Worm (Caenorhabditis elegans) whole organism, L4 larva: ENCODE data around the gene R10D12.1.
A peak's percentile ranks its signal among the peaks of the same experiment; 100 is the strongest.

ENCODE experiments used
- D1046.2 ChIP-seq: fragments of 200-800 bp; sonication (Bioruptor generic); IDR thresholded peaks from 2 replicates; pipeline ENCODE4 v1.3.6; 2022; ENCODE audit warnings: missing genetic modification characterization, missing compliant biosample characterization
- F10B5.3 ChIP-seq: sonication (generic microtip); optimal IDR thresholded peaks from 2 replicates; lab custom pipeline; 2016; ENCODE audit warnings: mild to moderate bottlenecking, missing genetic modification characterization, missing compliant biosample characterization
- F49E8.2 ChIP-seq: sonication (generic microtip); optimal IDR thresholded peaks from 2 replicates; lab custom pipeline; 2016; ENCODE audit warnings: missing compliant biosample characterization, mild to moderate bottlenecking, missing genetic modification characterization, borderline replicate concordance
- T20F7.1 ChIP-seq: fragments of 200-800 bp; sonication (Bioruptor generic); optimal IDR thresholded peaks from 2 replicates; lab custom pipeline; 2018; ENCODE audit warnings: mild to moderate bottlenecking, missing genetic modification characterization, missing compliant biosample characterization
- aha-1 ChIP-seq: fragments of 150-350 bp; peaks from one replicate; lab custom pipeline; 2014; ENCODE audit warnings: missing biosample characterization, missing genetic modification characterization
- ceh-44 ChIP-seq: fragments of 200-800 bp; sonication (Bioruptor generic); IDR thresholded peaks from 2 replicates; pipeline ENCODE4 v1.3.6; 2022; ENCODE audit warnings: missing genetic modification reagents, missing genetic modification characterization, missing compliant biosample characterization
- ceh-82 ChIP-seq: sonication (generic microtip); optimal IDR thresholded peaks from 2 replicates; lab custom pipeline; 2017; ENCODE audit warnings: missing biosample characterization, missing genetic modification characterization
- ces-1 ChIP-seq: fragments of 150-350 bp; sonication (generic microtip); optimal IDR thresholded peaks from 4 replicates; lab custom pipeline; 2014; ENCODE audit warnings: missing biosample characterization, missing genetic modification reagents, missing genetic modification characterization
- cey-2 ChIP-seq: sonication (generic microtip); optimal IDR thresholded peaks from 3 replicates; lab custom pipeline; 2017; ENCODE audit warnings: missing genetic modification characterization, mild to moderate bottlenecking, missing compliant biosample characterization, antibody characterized with exemption, borderline replicate concordance; ENCODE audit not compliant: insufficient read depth
- ctbp-1 ChIP-seq: fragments of 200-800 bp; sonication (Bioruptor generic); IDR thresholded peaks from 2 replicates; pipeline ENCODE4 v1.3.6; 2022; ENCODE audit warnings: missing genetic modification reagents, missing genetic modification characterization, missing compliant biosample characterization
- daf-16 ChIP-seq, 3 experiments: sonication (generic microtip); optimal IDR thresholded peaks; 2 replicates each; lab custom pipeline; 2016 to 2017; ENCODE audit warnings: missing genetic modification characterization in 3 of 3, missing genetic modification reagents in 3 of 3, mild to moderate bottlenecking in 2 of 3, missing compliant biosample characterization in 2 of 3, missing biosample characterization in 1 of 3, moderate library complexity in 1 of 3
- dmd-6 ChIP-seq: fragments of 200-800 bp; sonication (Bioruptor generic); IDR thresholded peaks from 2 replicates; pipeline ENCODE4 v1.3.6; 2022; ENCODE audit warnings: missing genetic modification reagents, missing genetic modification characterization, missing compliant biosample characterization
- duxl-1 ChIP-seq: sonication (generic microtip); optimal IDR thresholded peaks from 2 replicates; lab custom pipeline; 2016; ENCODE audit warnings: mild to moderate bottlenecking, missing genetic modification characterization, moderate library complexity, missing compliant biosample characterization; ENCODE audit not compliant: poor library complexity
- dve-1 ChIP-seq: sonication (generic microtip); optimal IDR thresholded peaks from 2 replicates; lab custom pipeline; 2017; ENCODE audit warnings: antibody characterized with exemption, mild to moderate bottlenecking, missing genetic modification characterization, missing compliant biosample characterization; ENCODE audit not compliant: insufficient read depth
- egl-43 ChIP-seq: fragments of 200-800 bp; sonication (Bioruptor generic); IDR thresholded peaks from 2 replicates; pipeline ENCODE4 v1.3.6; 2022; ENCODE audit warnings: missing genetic modification reagents, missing genetic modification characterization, missing compliant biosample characterization
- gei-8 ChIP-seq: fragments of 200-800 bp; sonication (Bioruptor generic); optimal IDR thresholded peaks from 2 replicates; lab custom pipeline; 2018; ENCODE audit warnings: mild to moderate bottlenecking, missing genetic modification characterization, missing compliant biosample characterization
- hif-1 ChIP-seq, 2 experiments: sonication (generic microtip); optimal IDR thresholded peaks; 2 replicates each; lab custom pipeline; 2016 to 2017; ENCODE audit warnings: missing compliant biosample characterization in 2 of 2, missing genetic modification characterization in 2 of 2, missing genetic modification reagents in 2 of 2, missing genotype in 2 of 2, mild to moderate bottlenecking in 1 of 2
- hlh-11 ChIP-seq: fragments of 200-800 bp; sonication (Bioruptor generic); optimal IDR thresholded peaks from 2 replicates; lab custom pipeline; 2018; ENCODE audit warnings: mild to moderate bottlenecking, missing genetic modification characterization, missing compliant biosample characterization
- hlh-30 ChIP-seq: sonication (generic microtip); optimal IDR thresholded peaks from 2 replicates; lab custom pipeline; 2017; ENCODE audit warnings: antibody characterized with exemption, mild to moderate bottlenecking, missing genetic modification characterization, missing compliant biosample characterization; ENCODE audit not compliant: insufficient read depth
- hmg-1.1 ChIP-seq: fragments of 200-800 bp; sonication (Bioruptor generic); IDR thresholded peaks from 2 replicates; pipeline ENCODE4 v1.3.6; 2022; ENCODE audit warnings: missing genetic modification reagents, missing genetic modification characterization, missing compliant biosample characterization
- lin-1 ChIP-seq: fragments of 200-800 bp; sonication (Bioruptor generic); IDR thresholded peaks from 2 replicates; pipeline ENCODE4 v1.3.6; 2022; ENCODE audit warnings: missing genetic modification reagents, missing genetic modification characterization, missing compliant biosample characterization
- lsy-2 ChIP-seq, 2 experiments: fragments of 150-350 bp in 1 of 2; sonication (generic microtip) in 1 of 2; optimal IDR thresholded peaks; 2 replicates each; lab custom pipeline; 2014 to 2017; ENCODE audit warnings: missing biosample characterization in 2 of 2, missing genetic modification characterization in 2 of 2
- madf-5 ChIP-seq, 2 experiments: fragments of 200-800 bp; sonication (Bioruptor generic); IDR thresholded peaks; 2 replicates each; pipeline ENCODE4 v1.3.6; 2022; ENCODE audit warnings: missing compliant biosample characterization in 2 of 2, missing genetic modification characterization in 2 of 2
- mdl-1 ChIP-seq, 2 experiments: fragments of 150-350 bp in 1 of 2; sonication (generic microtip) in 1 of 2; optimal IDR thresholded peaks; 2 replicates each; lab custom pipeline; 2014 to 2017; ENCODE audit warnings: missing biosample characterization in 2 of 2, missing genetic modification characterization in 2 of 2
- nhr-102 ChIP-seq: sonication (generic microtip); optimal IDR thresholded peaks from 2 replicates; lab custom pipeline; 2016; ENCODE audit warnings: mild to moderate bottlenecking, missing genetic modification characterization, moderate library complexity, missing compliant biosample characterization
- nhr-11 ChIP-seq: fragments of 150-350 bp; optimal IDR thresholded peaks from 2 replicates; lab custom pipeline; 2014; ENCODE audit warnings: missing biosample characterization, missing genetic modification characterization
- nhr-28 ChIP-seq: fragments of 150-350 bp; optimal IDR thresholded peaks from 2 replicates; lab custom pipeline; 2014; ENCODE audit warnings: missing biosample characterization, missing genetic modification characterization
- nhr-42 ChIP-seq: fragments of 200-800 bp; sonication (Bioruptor generic); IDR thresholded peaks from 2 replicates; pipeline ENCODE4 v1.3.6; 2022; ENCODE audit warnings: missing genetic modification characterization, missing compliant biosample characterization
- nhr-48 ChIP-seq: sonication (generic microtip); optimal IDR thresholded peaks from 2 replicates; lab custom pipeline; 2016; ENCODE audit warnings: mild to moderate bottlenecking, missing genetic modification characterization, missing compliant biosample characterization
- nhr-6 ChIP-seq: fragments of 150-350 bp; optimal IDR thresholded peaks from 2 replicates; lab custom pipeline; 2014; ENCODE audit warnings: missing biosample characterization, missing genetic modification characterization
- nhr-76 ChIP-seq: fragments of 150-350 bp; optimal IDR thresholded peaks from 2 replicates; lab custom pipeline; 2014; ENCODE audit warnings: missing biosample characterization, missing genetic modification characterization
- nhr-77 ChIP-seq: fragments of 150-350 bp; optimal IDR thresholded peaks from 2 replicates; lab custom pipeline; 2014; ENCODE audit warnings: missing biosample characterization, missing genetic modification characterization
- pha-4 ChIP-seq, 2 experiments: fragments of 150-350 bp in 1 of 2; fragments of 200-800 bp in 1 of 2; sonication (Bioruptor generic) in 1 of 2; IDR thresholded peaks in 1 of 2; optimal IDR thresholded peaks in 1 of 2; 2 replicates each; pipeline versions ENCODE4 v1.3.6 to Lab custom; 2014 to 2022; ENCODE audit warnings: missing genetic modification characterization in 2 of 2, missing genetic modification reagents in 2 of 2, missing biosample characterization in 1 of 2, missing compliant biosample characterization in 1 of 2
- php-3 ChIP-seq: fragments of 200-800 bp; sonication (Bioruptor generic); IDR thresholded peaks from 2 replicates; pipeline ENCODE4 v1.3.6; 2022; ENCODE audit warnings: missing genetic modification reagents, missing genetic modification characterization, missing compliant biosample characterization
- pqm-1 ChIP-seq: sonication (generic microtip); optimal IDR thresholded peaks from 2 replicates; lab custom pipeline; 2017; ENCODE audit warnings: missing biosample characterization, missing genetic modification characterization
- rbr-2 ChIP-seq: sonication (generic microtip); optimal IDR thresholded peaks from 2 replicates; lab custom pipeline; 2016; ENCODE audit warnings: missing genotype, missing genetic modification characterization, missing compliant biosample characterization
- saeg-2 ChIP-seq: fragments of 200-800 bp; sonication (Bioruptor generic); IDR thresholded peaks from 2 replicates; pipeline ENCODE4 v1.3.6; 2022; ENCODE audit warnings: missing genetic modification reagents, missing genetic modification characterization, missing compliant biosample characterization
- skn-1 ChIP-seq: fragments of 150-350 bp; optimal IDR thresholded peaks from 2 replicates; lab custom pipeline; 2014; ENCODE audit warnings: missing biosample characterization, missing genetic modification characterization
- spr-3 ChIP-seq: fragments of 200-800 bp; sonication (Bioruptor generic); optimal IDR thresholded peaks from 2 replicates; lab custom pipeline; 2018; ENCODE audit warnings: mild to moderate bottlenecking, missing genetic modification characterization, missing compliant biosample characterization
- tra-1 ChIP-seq: fragments of 200-800 bp; sonication (Bioruptor generic); IDR thresholded peaks from 2 replicates; pipeline ENCODE4 v1.3.6; 2022; ENCODE audit warnings: missing genetic modification reagents, missing genetic modification characterization, missing compliant biosample characterization
- ztf-7 ChIP-seq: fragments of 150-350 bp; optimal IDR thresholded peaks from 2 replicates; lab custom pipeline; 2014; ENCODE audit warnings: missing biosample characterization, missing genetic modification characterization

R10D12.1 gene

DNA sequence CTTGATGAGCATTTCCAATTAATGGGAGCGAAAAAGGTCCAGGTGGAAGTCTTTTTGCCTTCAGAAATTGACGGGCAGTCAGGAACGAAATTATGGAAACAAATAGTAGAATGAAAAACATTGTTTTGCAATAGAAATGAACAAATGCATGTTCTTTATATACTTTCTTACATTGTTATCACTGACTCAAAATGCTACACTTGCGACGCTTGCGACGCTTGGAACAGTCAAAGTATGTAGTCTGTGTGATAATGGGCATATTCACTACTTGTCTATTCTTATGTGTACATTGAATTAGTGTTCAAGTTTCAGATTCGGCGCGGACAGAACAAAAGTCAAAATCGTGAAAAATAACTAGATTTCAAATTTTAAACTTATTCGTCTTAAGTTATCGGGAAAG lies 36.1 kb downstream of the R10D12.1 start, which contains the start of gene cyp-35C1 (continued):
- TF ChIP-seq ces-1 (no peak), nhr-6 (tag; lab: Kevin White, UChicago) (no peak)
- TF ChIP-seq, all 104 proteins: peak for 9

- TF ChIP-seq php-3 (peak; percentile 86), hif-1 (tag; optimal IDR thresholded peaks at IDR 0.05; lab: Kevin White, UChicago) (no peak), dmd-6 (peak; percentile 87), nhr-28 (tag; lab: Kevin White, UChicago) (peak; percentile 65), dve-1 (peak; percentile 53), pqm-1 (tag; lab: Kevin White, UChicago) (peak; percentile 88), nhr-6 (tag; lab: Kevin White, UChicago) (peak; percentile 12), hlh-11 (tag; lab: Kevin White, UChicago) (peak; percentile 62), madf-5 (GFP tag; IDR thresholded peaks at IDR 0.05; lab: Robert Waterston, UW) (no peak), tra-1 (GFP tag; lab: Robert Waterston, UW) (0 out of 2 replicates have a peak, but pooled peaks have one; percentile 10), lin-1 (peak; percentile 80), aha-1 (tag; lab: Kevin White, UChicago) (peak; percentile 75), duxl-1 (tag; lab: Kevin White, UChicago) (peak; percentile 6), nhr-77 (tag; lab: Kevin White, UChicago) (peak; percentile 61), nhr-76 (tag; lab: Kevin White, UChicago) (no peak)
- TF ChIP-seq, all 104 proteins: peak for 12
These were observed 40.9 kb downstream of the R10D12.1 start for ce11 chrV:13893583-13893982.

DNA sequence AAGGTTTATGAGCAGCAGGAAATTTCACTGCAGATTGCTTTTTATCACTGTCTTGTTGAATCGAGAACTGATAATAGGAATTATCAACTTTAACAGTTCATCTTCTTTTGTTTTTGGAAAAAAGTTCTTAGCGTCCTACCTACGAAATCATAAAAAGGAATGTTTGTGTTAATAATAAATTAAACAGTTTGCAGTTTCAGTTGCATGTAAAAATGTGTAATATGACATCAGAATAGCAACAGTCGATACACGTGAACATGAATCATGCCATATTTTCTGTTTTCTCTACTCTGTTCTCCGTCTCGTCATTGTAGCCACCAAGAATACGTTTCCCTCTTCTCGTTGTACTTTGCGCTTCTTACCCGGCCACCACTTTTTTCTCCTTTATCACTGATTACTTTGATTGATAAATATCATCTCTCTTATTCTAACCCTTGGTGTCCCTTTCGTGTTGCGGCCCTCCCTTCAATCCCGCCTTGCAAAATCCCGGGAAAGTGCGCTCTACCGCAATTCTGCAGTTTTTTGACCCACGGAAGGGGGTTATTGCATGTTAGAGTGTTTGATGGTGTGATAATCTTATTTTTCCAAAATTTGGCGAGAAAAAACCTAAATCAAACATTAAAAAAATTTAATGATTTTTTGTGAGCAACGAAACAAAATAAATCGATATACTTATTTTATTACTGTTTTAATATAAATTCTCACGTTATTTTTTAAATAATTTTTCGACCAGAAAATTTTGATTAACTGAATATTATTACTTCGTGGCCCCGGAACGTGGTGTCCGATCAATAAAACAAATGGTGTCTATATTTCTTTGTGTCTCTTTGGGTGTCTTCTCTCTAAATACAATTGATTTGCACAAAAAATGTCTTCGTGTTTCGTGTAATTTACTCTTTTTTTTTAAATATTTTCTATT lies 41.7 kb downstream of the R10D12.1 start, which contains the start of gene sptl-3:
Gene sptl-3, plus strand, starts transcription at position 869 of the 919 bp plus-strand sequence.
- TF ChIP-seq gei-8 (GFP tag; lab: Kevin White, UChicago) (peak; percentile 38), ceh-44 (no peak), nhr-28 (tag; lab: Kevin White, UChicago) (peak; percentile 93), dmd-6 (peak; percentile 73), aha-1 (tag; lab: Kevin White, UChicago) (peak; percentile 92), D1046.2 (GFP tag; lab: Robert Waterston, UW) (no peak), ctbp-1 (GFP tag; lab: Robert Waterston, UW) (0 out of 2 replicates have a peak, but pooled peaks have one; percentile 30), F49E8.2 (tag; lab: Kevin White, UChicago) (no peak), nhr-11 (tag; lab: Kevin White, UChicago) (peak; percentile 60), lsy-2 (tag; optimal IDR thresholded peaks at IDR 0.05; lab: Kevin White, UChicago) (peak in 1 of 2 experiments; percentile 34), ztf-7 (tag; lab: Kevin White, UChicago) (no peak), nhr-102 (tag; lab: Kevin White, UChicago) (peak; percentile 13), T20F7.1 (GFP tag; lab: Kevin White, UChicago) (no peak), F10B5.3 (tag; lab: Kevin White, UChicago) (no peak), egl-43 (GFP tag; lab: Robert Waterston, UW) (no peak), mdl-1 (tag; optimal IDR thresholded peaks at IDR 0.05; lab: Kevin White, UChicago) (peak in 1 of 2 experiments; percentile 84), nhr-42 (GFP tag; lab: Robert Waterston, UW) (no peak), hlh-30 (tag; lab: Kevin White, UChicago) (peak; percentile 58), nhr-48 (tag; lab: Kevin White, UChicago) (peak; percentile 59), nhr-6 (tag; lab: Kevin White, UChicago) (peak; percentile 19), skn-1 (tag; lab: Kevin White, UChicago) (no peak), php-3 (peak; percentile 67; the same call in 1 of the 2 replicates), pqm-1 (tag; lab: Kevin White, UChicago) (peak; percentile 87), ceh-82 (tag; lab: Kevin White, UChicago) (no peak), spr-3 (GFP tag; lab: Kevin White, UChicago) (no peak), hlh-11 (tag; lab: Kevin White, UChicago) (peak; percentile 84), dve-1 (peak; percentile 77), pha-4 (GFP tag; IDR thresholded peaks at IDR 0.05; lab: Robert Waterston, UW) (no peak), pha-4 (tag; optimal IDR thresholded peaks at IDR 0.05; lab: Kevin White, UChicago) (no peak), rbr-2 (tag; lab: Kevin White, UChicago) (no peak), hmg-1.1 (0 out of 2 replicates have a peak, but pooled peaks have one; percentile 42), saeg-2 (GFP tag; lab: Robert Waterston, UW) (0 out of 2 replicates have a peak, but pooled peaks have one; percentile 21), cey-2 (tag; lab: Kevin White, UChicago) (peak; percentile 87), daf-16 (GFP tag; optimal IDR thresholded peaks at IDR 0.05; lab: Kevin White, UChicago) (no peak), daf-16 (tag; optimal IDR thresholded peaks at IDR 0.05; lab: Kevin White, UChicago) (peak; percentile 72), lin-1 (no peak)
